Fruit fly (Drosophila melanogaster) whole organism, embryonic: ENCODE results near the gene Rsph1.

ENCODE experiments used
- Atf3 ChIP-seq: fragments of 200-800 bp; sonication (Bioruptor generic); optimal IDR thresholded peaks from 3 replicates; lab custom pipeline; 2016; ENCODE audit warnings: missing biosample characterization, missing genetic modification characterization
- B-H2 ChIP-seq: fragments of 200-800 bp; sonication (Bioruptor generic); optimal IDR thresholded peaks from 2 replicates; lab custom pipeline; 2018; ENCODE audit warnings: missing biosample characterization, mild to moderate bottlenecking, missing genetic modification characterization
- Bdp1 ChIP-seq: fragments of 200-800 bp; sonication (Bioruptor generic); optimal IDR thresholded peaks from 3 replicates; lab custom pipeline; 2016; ENCODE audit warnings: missing biosample characterization, missing genetic modification characterization
- CG10209 ChIP-seq: fragments of 200-800 bp; sonication (Bioruptor generic); optimal IDR thresholded peaks from 3 replicates; lab custom pipeline; 2017; ENCODE audit warnings: missing biosample characterization, mild to moderate bottlenecking, missing genetic modification characterization, missing genetic modification reagents
- CG10959 ChIP-seq: fragments of 200-800 bp; sonication (Bioruptor generic); IDR thresholded peaks from 2 replicates; pipeline ENCODE4 v1.3.6; 2022; ENCODE audit warnings: missing biosample characterization, missing genetic modification characterization
- CG11093 ChIP-seq: fragments of 200-800 bp; sonication (Bioruptor generic); IDR thresholded peaks from 3 replicates; pipeline ENCODE4 v1.3.6; 2022; ENCODE audit warnings: missing biosample characterization, missing genetic modification characterization
- CG1233 ChIP-seq: fragments of 200-800 bp; sonication (Bioruptor generic); optimal IDR thresholded peaks from 4 replicates; lab custom pipeline; 2018; ENCODE audit warnings: missing biosample characterization, mild to moderate bottlenecking, missing genetic modification characterization
- CG12942 ChIP-seq: fragments of 200-800 bp; sonication (Bioruptor generic); optimal IDR thresholded peaks from 3 replicates; lab custom pipeline; 2016; ENCODE audit warnings: missing biosample characterization, missing genetic modification characterization
- CG14667 ChIP-seq: fragments of 200-800 bp; sonication (Bioruptor generic); IDR thresholded peaks from 2 replicates; pipeline ENCODE4 v1.3.6; 2022; ENCODE audit warnings: missing biosample characterization, missing genetic modification characterization
- CG16813 ChIP-seq: fragments of 200-800 bp; sonication (Bioruptor generic); IDR thresholded peaks from 3 replicates; pipeline ENCODE4 v1.3.6; 2022; ENCODE audit warnings: missing biosample characterization, missing genetic modification characterization; ENCODE audit not compliant: partially characterized antibody
- CG2678 ChIP-seq: fragments of 200-800 bp; sonication (Bioruptor generic); optimal IDR thresholded peaks from 3 replicates; lab custom pipeline; 2019; ENCODE audit warnings: missing biosample characterization, mild to moderate bottlenecking, missing genetic modification characterization, moderate library complexity
- CG3065 ChIP-seq: fragments of 200-800 bp; sonication (Bioruptor generic); optimal IDR thresholded peaks from 2 replicates; lab custom pipeline; 2016; ENCODE audit warnings: missing biosample characterization, missing genetic modification characterization
- CG32767 ChIP-seq: fragments of 200-800 bp; sonication (Bioruptor generic); IDR thresholded peaks from 2 replicates; pipeline ENCODE4 v1.3.6; 2022; ENCODE audit warnings: missing biosample characterization, missing genetic modification characterization
- CG4328 ChIP-seq: fragments of 200-800 bp; sonication (Bioruptor generic); optimal IDR thresholded peaks from 3 replicates; lab custom pipeline; 2017; ENCODE audit warnings: missing biosample characterization, missing genetic modification reagents, missing genetic modification characterization
- CG4617 ChIP-seq: fragments of 200-800 bp; sonication (Bioruptor generic); optimal IDR thresholded peaks from 3 replicates; lab custom pipeline; 2016; ENCODE audit warnings: missing biosample characterization, missing genetic modification characterization, borderline replicate concordance
- CG6765 ChIP-seq: fragments of 200-800 bp; sonication (Bioruptor generic); optimal IDR thresholded peaks from 3 replicates; lab custom pipeline; 2017; ENCODE audit warnings: missing biosample characterization, mild to moderate bottlenecking, missing genetic modification characterization
- CG7271 ChIP-seq: fragments of 200-800 bp; sonication (Bioruptor generic); optimal IDR thresholded peaks from 2 replicates; lab custom pipeline; 2018; ENCODE audit warnings: missing biosample characterization, mild to moderate bottlenecking, missing genetic modification characterization, moderate library complexity
- CG8924 ChIP-seq: fragments of 200-800 bp; optimal IDR thresholded peaks from 3 replicates; lab custom pipeline; 2019; ENCODE audit warnings: missing biosample characterization, mild to moderate bottlenecking, missing genetic modification characterization, moderate library complexity
- CG9609 ChIP-seq: fragments of 200-800 bp; sonication (Bioruptor generic); optimal IDR thresholded peaks from 3 replicates; lab custom pipeline; 2016; ENCODE audit warnings: missing biosample characterization, missing genetic modification characterization
- CG9797 ChIP-seq: fragments of 200-800 bp; sonication (Bioruptor generic); optimal IDR thresholded peaks from 3 replicates; lab custom pipeline; 2018; ENCODE audit warnings: missing biosample characterization, mild to moderate bottlenecking, missing genetic modification characterization
- Chrac-16 ChIP-seq: fragments of 200-800 bp; sonication (Bioruptor generic); optimal IDR thresholded peaks from 3 replicates; lab custom pipeline; 2016; ENCODE audit warnings: missing biosample characterization, missing genetic modification characterization
- Dfd ChIP-seq, 2 experiments: fragments of >200 bp; optimal IDR thresholded peaks; 2 replicates each; lab custom pipeline; 2017; ENCODE audit warnings: missing biosample characterization in 2 of 2, missing genetic modification characterization in 2 of 2
- Doc2 ChIP-seq: fragments of 200-800 bp; sonication (Bioruptor generic); IDR thresholded peaks from 2 replicates; pipeline ENCODE4 v1.3.6; 2022; ENCODE audit warnings: missing biosample characterization, missing genetic modification characterization
- Fer2 ChIP-seq: fragments of 200-800 bp; sonication (Bioruptor generic); optimal IDR thresholded peaks from 2 replicates; lab custom pipeline; 2018; ENCODE audit warnings: missing biosample characterization, mild to moderate bottlenecking, missing genetic modification characterization, moderate library complexity
- Gsc ChIP-seq: fragments of 200-800 bp; sonication (Bioruptor generic); IDR thresholded peaks from 2 replicates; pipeline ENCODE4 v1.3.6; 2022; ENCODE audit warnings: missing biosample characterization, missing genetic modification characterization
- H15 ChIP-seq: fragments of 200-800 bp; sonication (Bioruptor generic); IDR thresholded peaks from 3 replicates; pipeline ENCODE4 v1.3.6; 2022; ENCODE audit warnings: missing biosample characterization, missing genetic modification characterization
- H2.0 ChIP-seq: fragments of 200-800 bp; sonication (Bioruptor generic); IDR thresholded peaks from 2 replicates; pipeline ENCODE4 v1.3.6; 2022; ENCODE audit warnings: missing biosample characterization, missing genetic modification characterization
- Hr78 ChIP-seq, 2 experiments: fragments of 200-800 bp in 1 of 2; fragments of >200 bp in 1 of 2; sonication (Bioruptor generic) in 1 of 2; optimal IDR thresholded peaks; 2 replicates each; lab custom pipeline; 2017 to 2019; ENCODE audit warnings: missing biosample characterization in 2 of 2, missing genetic modification characterization in 2 of 2, mild to moderate bottlenecking in 1 of 2, moderate library complexity in 1 of 2
- Neu2 ChIP-seq: fragments of 200-800 bp; sonication (Bioruptor generic); optimal IDR thresholded peaks from 3 replicates; lab custom pipeline; 2016; ENCODE audit warnings: missing biosample characterization, missing genetic modification characterization, borderline replicate concordance
- Optix ChIP-seq: fragments of 200-800 bp; sonication (Bioruptor generic); IDR thresholded peaks from 3 replicates; pipeline ENCODE4 v1.3.6; 2022; ENCODE audit warnings: missing biosample characterization, missing genetic modification characterization
- Rfx ChIP-seq: fragments of 200-800 bp; sonication (Bioruptor generic); IDR thresholded peaks from 2 replicates; pipeline ENCODE4 v1.3.6; 2022; ENCODE audit warnings: missing biosample characterization, missing genetic modification characterization
- Scr ChIP-seq: fragments of 200-800 bp; sonication (Bioruptor generic); IDR thresholded peaks from 2 replicates; pipeline ENCODE4 v1.3.6; 2022; ENCODE audit warnings: missing biosample characterization, missing genetic modification characterization; ENCODE audit not compliant: partially characterized antibody
- Taf1 ChIP-seq: fragments of 200-800 bp; sonication (Bioruptor generic); IDR thresholded peaks from 2 replicates; pipeline ENCODE4 v1.3.6; 2022; ENCODE audit warnings: missing biosample characterization, missing genetic modification characterization
- ap ChIP-seq: fragments of 200-800 bp; sonication (Bioruptor generic); IDR thresholded peaks from 2 replicates; pipeline ENCODE4 v1.3.6; 2022; ENCODE audit warnings: missing biosample characterization, missing genetic modification characterization
- bowl ChIP-seq: fragments of 200-800 bp; sonication (Bioruptor generic); IDR thresholded peaks from 2 replicates; pipeline ENCODE4 v1.3.6; 2022; ENCODE audit warnings: missing biosample characterization, missing genetic modification characterization
- br ChIP-seq: fragments of >200 bp; optimal IDR thresholded peaks from 2 replicates; lab custom pipeline; 2017
- corto ChIP-seq: fragments of 200-800 bp; sonication (Bioruptor generic); optimal IDR thresholded peaks from 2 replicates; lab custom pipeline; 2016; ENCODE audit warnings: missing biosample characterization, mild to moderate bottlenecking, missing genetic modification characterization, moderate library complexity
- dysf ChIP-seq: fragments of 200-800 bp; sonication (Bioruptor generic); IDR thresholded peaks from 3 replicates; pipeline ENCODE4 v1.3.6; 2022; ENCODE audit warnings: missing biosample characterization, missing genetic modification characterization
- fd102C ChIP-seq: fragments of 200-800 bp; sonication (Bioruptor generic); optimal IDR thresholded peaks from 2 replicates; lab custom pipeline; 2018; ENCODE audit warnings: missing biosample characterization, mild to moderate bottlenecking, missing genetic modification characterization, moderate library complexity
- gro ChIP-seq: fragments of 200-800 bp; sonication (Bioruptor generic); optimal IDR thresholded peaks from 2 replicates; lab custom pipeline; 2016; ENCODE audit warnings: missing biosample characterization, missing genetic modification characterization
- h ChIP-seq: fragments of >200 bp; optimal IDR thresholded peaks from 2 replicates; lab custom pipeline; 2017
- inv ChIP-seq: fragments of 200-800 bp; sonication (Bioruptor generic); IDR thresholded peaks from 2 replicates; pipeline ENCODE4 v1.3.6; 2022; ENCODE audit warnings: missing biosample characterization, missing genetic modification characterization; ENCODE audit not compliant: partially characterized antibody
- pan ChIP-seq, 4 experiments: fragments of >200 bp in 3 of 4; fragments of 200-800 bp in 1 of 4; sonication (Bioruptor generic) in 1 of 4; optimal IDR thresholded peaks in 3 of 4; IDR thresholded peaks in 1 of 4; 2 replicates each; pipeline versions ENCODE4 v1.3.6 to Lab custom; 2017 to 2022; ENCODE audit warnings: missing biosample characterization in 2 of 4, missing genetic modification characterization in 2 of 4, mixed read lengths in 1 of 4
- schlank ChIP-seq: fragments of 200-800 bp; sonication (Bioruptor generic); optimal IDR thresholded peaks from 2 replicates; lab custom pipeline; 2018; ENCODE audit warnings: missing biosample characterization, mild to moderate bottlenecking, missing genetic modification characterization
- sob ChIP-seq: fragments of 200-800 bp; sonication (Bioruptor generic); IDR thresholded peaks from 2 replicates; pipeline ENCODE4 v1.3.6; 2022; ENCODE audit warnings: missing biosample characterization, missing genetic modification characterization
- sug ChIP-seq: fragments of 200-800 bp; optimal IDR thresholded peaks from 2 replicates; lab custom pipeline; 2019; ENCODE audit warnings: missing biosample characterization, mild to moderate bottlenecking, missing genetic modification characterization, moderate library complexity
- trh ChIP-seq: fragments of 200-800 bp; sonication (Bioruptor generic); optimal IDR thresholded peaks from 2 replicates; lab custom pipeline; 2016; ENCODE audit warnings: missing biosample characterization, missing genetic modification characterization
- wek ChIP-seq: fragments of 200-800 bp; sonication (Bioruptor generic); optimal IDR thresholded peaks from 3 replicates; lab custom pipeline; 2018; ENCODE audit warnings: missing biosample characterization, mild to moderate bottlenecking, missing genetic modification characterization, moderate library complexity
- z ChIP-seq: fragments of 200-800 bp; sonication (Bioruptor generic); IDR thresholded peaks from 3 replicates; pipeline ENCODE4 v1.3.6; 2022; ENCODE audit warnings: missing biosample characterization, missing genetic modification characterization
- zen ChIP-seq: fragments of 200-800 bp; sonication (Bioruptor generic); optimal IDR thresholded peaks from 3 replicates; lab custom pipeline; 2018; ENCODE audit warnings: missing biosample characterization, mild to moderate bottlenecking, missing genetic modification characterization, moderate library complexity

Rsph1 gene

DNA sequence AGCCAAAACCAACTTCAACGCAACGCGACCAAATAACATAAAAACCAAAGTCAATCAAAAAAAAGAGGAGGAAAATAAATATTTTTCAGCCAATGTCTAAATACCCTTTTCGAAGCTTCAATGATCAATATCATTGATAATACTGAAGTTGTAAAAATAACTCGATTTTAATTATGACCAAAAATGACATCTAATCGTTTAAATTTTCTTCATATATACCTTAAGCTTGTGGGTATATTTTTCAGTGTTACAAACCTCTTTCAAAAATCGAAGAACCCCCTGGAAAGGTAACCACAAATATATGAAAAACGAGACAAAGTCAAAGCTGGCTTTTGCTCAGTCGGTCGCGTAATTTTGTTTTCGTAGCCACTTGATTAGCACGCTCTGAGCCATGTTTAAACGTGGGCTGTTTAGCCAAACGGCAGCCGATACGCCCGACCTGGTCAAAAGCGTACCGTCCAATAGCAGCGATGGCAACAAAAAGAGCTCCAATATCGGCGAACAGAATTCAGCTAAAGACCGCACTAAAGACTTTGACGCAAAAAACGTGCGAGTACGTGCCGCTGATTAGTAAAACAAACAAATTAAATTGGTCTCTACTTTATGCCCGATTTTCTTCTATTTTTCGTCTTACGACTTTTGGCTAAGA, 38.1 kb upstream of the Rsph1 start (continued):
- TF ChIP-seq H15 (GFP tag; lab: Robert Waterston, UW), result peak; percentile 66; the same call in 2 of the 3 replicates
- no peak for TF ChIP-seq Gsc
- no peak for TF ChIP-seq trh (GFP tag; lab: Kevin White, UChicago)
- TF ChIP-seq Bdp1 (GFP tag; lab: Kevin White, UChicago), result no peak
- peak; percentile 92 for TF ChIP-seq CG2678 (tag; lab: Kevin White, UChicago)
- TF ChIP-seq CG9609 (GFP tag; lab: Kevin White, UChicago), result peak; percentile 57
- peak; percentile 63 for TF ChIP-seq CG14667 (GFP tag; lab: Robert Waterston, UW)
- no peak for TF ChIP-seq B-H2 (GFP tag; lab: Kevin White, UChicago)
- TF ChIP-seq schlank (tag; lab: Kevin White, UChicago), result peak; percentile 6
- TF ChIP-seq Rfx (GFP tag; lab: Robert Waterston, UW), result peak; percentile 93
- TF ChIP-seq CG7271 (tag; lab: Kevin White, UChicago), result no peak
- peak; percentile 59; the same call in 1 of the 3 replicates for TF ChIP-seq CG11093 (GFP tag; lab: Robert Waterston, UW)
- TF ChIP-seq Doc2 (GFP tag; lab: Robert Waterston, UW), result peak; percentile 47; the same call in 1 of the 2 replicates
- no peak for TF ChIP-seq Neu2 (GFP tag; lab: Kevin White, UChicago)
- peak; percentile 93 for TF ChIP-seq gro (GFP tag; lab: Kevin White, UChicago)
- TF ChIP-seq sug (tag; lab: Kevin White, UChicago), result peak; percentile 71
- TF ChIP-seq Dfd (GFP tag; optimal IDR thresholded peaks at IDR 0.05; lab: Kevin White, UChicago), result no peak
- peak; percentile 67 for TF ChIP-seq H2.0 (GFP tag; lab: Robert Waterston, UW)
- TF ChIP-seq corto (GFP tag; lab: Kevin White, UChicago), result no peak
- TF ChIP-seq CG16813 (GFP tag; lab: Robert Waterston, UW), result no peak
- peak; percentile 37 for TF ChIP-seq Chrac-16 (GFP tag; lab: Kevin White, UChicago)
- no peak for TF ChIP-seq pan (optimal IDR thresholded peaks at IDR 0.05; lab: Kevin White, UChicago)
- peak in 1 of 2 experiments; percentile 84 for TF ChIP-seq pan (GFP tag; optimal IDR thresholded peaks at IDR 0.05 in 1 of 2, IDR thresholded peaks at IDR 0.05 in 1 of 2)
- TF ChIP-seq CG10959, result no peak
- TF ChIP-seq CG9797, result no peak
- TF ChIP-seq sob (GFP tag; lab: Robert Waterston, UW), result peak; percentile 88
- no peak for TF ChIP-seq CG3065 (GFP tag; lab: Kevin White, UChicago)
- TF ChIP-seq Scr (GFP tag; lab: Robert Waterston, UW), result no peak
- TF ChIP-seq br (lab: Kevin White, UChicago), result no peak
- TF ChIP-seq zen, result no peak
- TF ChIP-seq wek, result no peak
- 0 out of 2 replicates have a peak, but pooled peaks have one; percentile 28 for TF ChIP-seq bowl (GFP tag; lab: Robert Waterston, UW)
- TF ChIP-seq CG32767 (GFP tag; lab: Robert Waterston, UW), result peak; percentile 73
- peak; percentile 93 for TF ChIP-seq dysf (GFP tag; lab: Robert Waterston, UW)
- TF ChIP-seq Hr78 (GFP tag; optimal IDR thresholded peaks at IDR 0.05; lab: Kevin White, UChicago), result peak in 1 of 2 experiments; percentile 17
- TF ChIP-seq h (lab: Kevin White, UChicago), result no peak
- TF ChIP-seq CG8924 (tag; lab: Kevin White, UChicago), result peak; percentile 77
- TF ChIP-seq z (GFP tag; lab: Robert Waterston, UW), result no peak
- peak; percentile 74 for TF ChIP-seq CG6765 (GFP tag; lab: Kevin White, UChicago)
- TF ChIP-seq Taf1, result 0 out of 2 replicates have a peak, but pooled peaks have one; percentile 39
- TF ChIP-seq CG4328, result no peak
- no peak for TF ChIP-seq CG4617 (GFP tag; lab: Kevin White, UChicago)
- peak; percentile 58 for TF ChIP-seq Fer2 (tag; lab: Kevin White, UChicago)
- TF ChIP-seq CG12942 (GFP tag; lab: Kevin White, UChicago), result peak; percentile 58
- TF ChIP-seq Atf3 (GFP tag; lab: Kevin White, UChicago), result peak; percentile 10
- TF ChIP-seq ap (GFP tag; lab: Robert Waterston, UW), result peak; percentile 62
- peak; percentile 77 for TF ChIP-seq CG10209 (GFP tag; lab: Kevin White, UChicago)
- no peak for TF ChIP-seq inv (GFP tag; lab: Robert Waterston, UW)
- peak; percentile 54 for TF ChIP-seq CG1233 (GFP tag; lab: Kevin White, UChicago)
- no peak for TF ChIP-seq Optix (GFP tag; lab: Robert Waterston, UW)
- TF ChIP-seq fd102C (GFP tag; lab: Kevin White, UChicago), result no peak
